Worm (Caenorhabditis elegans): ENCODE measurements around the gene Y45F10D.15.

DNA sequence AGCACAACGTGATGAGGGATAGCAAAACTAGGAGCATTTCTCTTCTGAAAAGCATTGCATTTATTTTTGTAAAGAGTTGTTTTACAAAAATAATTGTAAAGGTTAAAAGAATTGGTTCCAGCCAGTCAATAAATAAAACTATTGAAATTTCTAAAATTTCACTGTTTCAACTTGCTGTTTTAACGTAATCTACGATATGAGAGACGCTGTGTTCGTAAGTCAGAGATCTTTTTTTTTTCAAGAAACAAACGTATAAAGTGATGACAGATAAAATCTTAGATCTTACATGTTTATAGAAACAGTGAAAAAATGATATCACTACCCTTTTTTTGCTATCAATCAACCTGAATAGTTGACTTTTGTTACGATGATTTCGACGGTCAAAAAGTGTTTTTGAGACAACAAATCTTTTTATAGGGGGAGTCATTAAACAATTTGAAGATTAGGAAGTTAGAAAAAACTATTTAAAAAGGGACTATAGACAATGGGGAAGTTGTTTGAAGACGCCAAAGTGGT, 22.8 kb downstream of the Y45F10D.15 start, which contains the start of gene Y45F10D.6:
- TF ChIP-seq Y48G9A.11 (GFP tag; IDR thresholded peaks at IDR 0.05) (no peak), lin-29 (GFP tag; IDR thresholded peaks at IDR 0.05) (no peak), lir-3 (tag; optimal IDR thresholded peaks at IDR 0.05) (no peak), tag-97 (GFP tag; IDR thresholded peaks at IDR 0.05) (no peak), mdl-1 (tag; optimal IDR thresholded peaks at IDR 0.05) (no peak)

All from whole organism, L4 larva.